Fruit fly (Drosophila melanogaster) whole organism, embryonic: ENCODE measurements around the gene CG34296.
A peak's percentile ranks its signal among the peaks of the same experiment; 100 is the strongest.

Experiments
- Bgb ChIP-seq: fragments of 200-800 bp; sonication (Bioruptor generic); IDR thresholded peaks from 2 replicates; pipeline ENCODE4 v1.3.6; 2022; ENCODE audit warnings: missing biosample characterization, missing genetic modification characterization; ENCODE audit not compliant: partially characterized antibody
- CG10267 ChIP-seq: fragments of 200-800 bp; sonication (Bioruptor generic); optimal IDR thresholded peaks from 2 replicates; lab custom pipeline; 2018; ENCODE audit warnings: missing biosample characterization, mild to moderate bottlenecking, missing genetic modification characterization, moderate library complexity
- CG10274 ChIP-seq: fragments of 200-800 bp; sonication (Bioruptor generic); optimal IDR thresholded peaks from 3 replicates; lab custom pipeline; 2017; ENCODE audit warnings: missing biosample characterization, mild to moderate bottlenecking, missing genetic modification characterization
- CG11085 ChIP-seq: fragments of 200-800 bp; sonication (Bioruptor generic); IDR thresholded peaks from 2 replicates; pipeline ENCODE4 v1.3.6; 2022; ENCODE audit warnings: missing biosample characterization, missing genetic modification characterization
- CG13296 ChIP-seq: fragments of 200-800 bp; sonication (Bioruptor generic); optimal IDR thresholded peaks from 3 replicates; lab custom pipeline; 2018; ENCODE audit warnings: missing biosample characterization, mild to moderate bottlenecking, missing genetic modification characterization
- CG14050 ChIP-seq: fragments of 200-800 bp; sonication (Bioruptor generic); IDR thresholded peaks from 3 replicates; pipeline ENCODE4 v1.3.6; 2022; ENCODE audit warnings: missing biosample characterization, missing genetic modification characterization
- CG15073 ChIP-seq: fragments of 200-800 bp; sonication (Bioruptor generic); optimal IDR thresholded peaks from 2 replicates; lab custom pipeline; 2016; ENCODE audit warnings: missing biosample characterization, missing genetic modification characterization
- CG15601 ChIP-seq: fragments of 200-800 bp; sonication (Bioruptor generic); optimal IDR thresholded peaks from 3 replicates; lab custom pipeline; 2019; ENCODE audit warnings: missing biosample characterization, mild to moderate bottlenecking, missing genetic modification characterization, moderate library complexity
- CG1647 ChIP-seq: fragments of 200-800 bp; sonication (Bioruptor generic); optimal IDR thresholded peaks from 3 replicates; lab custom pipeline; 2016; ENCODE audit warnings: missing biosample characterization, missing genetic modification characterization
- CG17802 ChIP-seq: fragments of 200-800 bp; sonication (Bioruptor generic); optimal IDR thresholded peaks from 2 replicates; lab custom pipeline; 2018; ENCODE audit warnings: missing biosample characterization, mild to moderate bottlenecking, missing genetic modification characterization, moderate library complexity
- CG17829 ChIP-seq: fragments of 200-800 bp; optimal IDR thresholded peaks from 2 replicates; lab custom pipeline; 2019; ENCODE audit warnings: missing biosample characterization, mild to moderate bottlenecking, missing genetic modification characterization, moderate library complexity
- CG2120 ChIP-seq: fragments of 200-800 bp; sonication (Bioruptor generic); optimal IDR thresholded peaks from 3 replicates; lab custom pipeline; 2016; ENCODE audit warnings: missing biosample characterization, missing genetic modification characterization
- CG2199 ChIP-seq: fragments of 200-800 bp; sonication (Bioruptor generic); IDR thresholded peaks from 3 replicates; pipeline ENCODE4 v1.3.6; 2022; ENCODE audit warnings: missing biosample characterization, missing genetic modification characterization
- CG32767 ChIP-seq: fragments of 200-800 bp; sonication (Bioruptor generic); IDR thresholded peaks from 2 replicates; pipeline ENCODE4 v1.3.6; 2022; ENCODE audit warnings: missing biosample characterization, missing genetic modification characterization
- CG4404 ChIP-seq: fragments of 200-800 bp; sonication (Bioruptor generic); IDR thresholded peaks from 2 replicates; pipeline ENCODE4 v1.3.6; 2022; ENCODE audit warnings: missing biosample characterization, missing genetic modification characterization
- CG7357 ChIP-seq: fragments of 200-800 bp; sonication (Bioruptor generic); IDR thresholded peaks from 3 replicates; pipeline ENCODE4 v1.3.6; 2022; ENCODE audit warnings: missing biosample characterization, missing genetic modification characterization
- CG9727 ChIP-seq: fragments of 200-800 bp; sonication (Bioruptor generic); optimal IDR thresholded peaks from 3 replicates; lab custom pipeline; 2017; ENCODE audit warnings: missing biosample characterization, mild to moderate bottlenecking, missing genetic modification characterization
- CG9817 ChIP-seq: fragments of 200-800 bp; sonication (Bioruptor generic); optimal IDR thresholded peaks from 2 replicates; lab custom pipeline; 2018; ENCODE audit warnings: missing biosample characterization, mild to moderate bottlenecking, missing genetic modification characterization, moderate library complexity
- Dip2 ChIP-seq: fragments of 200-800 bp; sonication (Bioruptor generic); IDR thresholded peaks from 2 replicates; pipeline ENCODE4 v1.3.6; 2022; ENCODE audit warnings: missing biosample characterization, missing genetic modification characterization
- Dll ChIP-seq: fragments of 200-800 bp; sonication (Bioruptor generic); IDR thresholded peaks from 4 replicates; pipeline ENCODE4 v1.3.6; 2022; ENCODE audit warnings: missing biosample characterization, missing genetic modification characterization; ENCODE audit not compliant: partially characterized antibody
- Hr51 ChIP-seq, 2 experiments: fragments of 200-800 bp; sonication (Bioruptor generic); optimal IDR thresholded peaks; 2 replicates in 1 of 2; 3 replicates in 1 of 2; lab custom pipeline; 2016 to 2018; ENCODE audit warnings: missing biosample characterization in 2 of 2, missing genetic modification characterization in 2 of 2, mild to moderate bottlenecking in 1 of 2, moderate library complexity in 1 of 2
- MTF-1 ChIP-seq: fragments of 200-800 bp; sonication (Bioruptor generic); optimal IDR thresholded peaks from 2 replicates; lab custom pipeline; 2018; ENCODE audit warnings: missing biosample characterization, mild to moderate bottlenecking, missing genetic modification characterization, borderline replicate concordance
- Nf-YB ChIP-seq: fragments of 200-800 bp; sonication (Bioruptor generic); optimal IDR thresholded peaks from 3 replicates; lab custom pipeline; 2019; ENCODE audit warnings: missing biosample characterization, mild to moderate bottlenecking, missing genetic modification characterization, moderate library complexity
- Optix ChIP-seq: fragments of 200-800 bp; sonication (Bioruptor generic); IDR thresholded peaks from 3 replicates; pipeline ENCODE4 v1.3.6; 2022; ENCODE audit warnings: missing biosample characterization, missing genetic modification characterization
- Sin3A ChIP-seq: fragments of >200 bp; optimal IDR thresholded peaks from 2 replicates; lab custom pipeline; 2018
- Stat92E ChIP-seq, 3 experiments: fragments of >200 bp in 2 of 3; fragments of 200-800 bp in 1 of 3; sonication (Bioruptor generic) in 1 of 3; optimal IDR thresholded peaks; 2 replicates each; lab custom pipeline; 2017 to 2019; ENCODE audit warnings: missing biosample characterization in 3 of 3, missing genetic modification characterization in 3 of 3, mild to moderate bottlenecking in 1 of 3, moderate library complexity in 1 of 3
- Xbp1 ChIP-seq: fragments of 200-800 bp; sonication (Bioruptor generic); optimal IDR thresholded peaks from 3 replicates; lab custom pipeline; 2016; ENCODE audit warnings: missing biosample characterization, mild to moderate bottlenecking, missing genetic modification characterization
- abd-A ChIP-seq: fragments of 200-800 bp; sonication (Bioruptor generic); optimal IDR thresholded peaks from 3 replicates; lab custom pipeline; 2019; ENCODE audit warnings: missing biosample characterization, mild to moderate bottlenecking, missing genetic modification characterization, moderate library complexity
- ash1 ChIP-seq: fragments of 200-800 bp; sonication (Bioruptor generic); optimal IDR thresholded peaks from 2 replicates; lab custom pipeline; 2018; ENCODE audit warnings: missing biosample characterization, mild to moderate bottlenecking, missing genetic modification characterization
- bsh ChIP-seq, 2 experiments: fragments of 200-800 bp; sonication (Bioruptor generic); optimal IDR thresholded peaks; 2 replicates each; lab custom pipeline; 2017 to 2018; ENCODE audit warnings: mild to moderate bottlenecking in 2 of 2, missing biosample characterization in 2 of 2, missing genetic modification characterization in 2 of 2, moderate library complexity in 1 of 2
- cato ChIP-seq: fragments of 200-800 bp; sonication (Bioruptor generic); optimal IDR thresholded peaks from 2 replicates; lab custom pipeline; 2016; ENCODE audit warnings: missing biosample characterization, missing genetic modification characterization, borderline replicate concordance
- chinmo ChIP-seq: fragments of 200-800 bp; sonication (Bioruptor generic); IDR thresholded peaks from 4 replicates; pipeline ENCODE4 v1.3.6; 2022; ENCODE audit warnings: missing biosample characterization, missing genetic modification characterization; ENCODE audit not compliant: partially characterized antibody
- chm ChIP-seq: fragments of 200-800 bp; sonication (Bioruptor generic); IDR thresholded peaks from 2 replicates; pipeline ENCODE4 v1.3.6; 2022; ENCODE audit warnings: missing biosample characterization, missing genetic modification characterization
- dmrt99B ChIP-seq: fragments of 200-800 bp; sonication (Bioruptor generic); optimal IDR thresholded peaks from 2 replicates; lab custom pipeline; 2018; ENCODE audit warnings: missing biosample characterization, mild to moderate bottlenecking, missing genetic modification characterization, moderate library complexity
- en ChIP-seq: fragments of 200-800 bp; sonication (Bioruptor generic); optimal IDR thresholded peaks from 2 replicates; lab custom pipeline; 2016; ENCODE audit warnings: missing biosample characterization, missing genetic modification characterization
- gce ChIP-seq: fragments of 200-800 bp; sonication (Bioruptor generic); IDR thresholded peaks from 3 replicates; pipeline ENCODE4 v1.3.6; 2022; ENCODE audit warnings: missing biosample characterization, missing genetic modification characterization
- grau ChIP-seq: fragments of 200-800 bp; optimal IDR thresholded peaks from 3 replicates; lab custom pipeline; 2019; ENCODE audit warnings: missing biosample characterization, mild to moderate bottlenecking, missing genetic modification characterization, moderate library complexity
- gro ChIP-seq: fragments of 200-800 bp; sonication (Bioruptor generic); optimal IDR thresholded peaks from 2 replicates; lab custom pipeline; 2016; ENCODE audit warnings: missing biosample characterization, missing genetic modification characterization
- hkb ChIP-seq, 2 experiments: fragments of 200-800 bp in 1 of 2; fragments of >200 bp in 1 of 2; sonication (Bioruptor generic) in 1 of 2; IDR thresholded peaks in 1 of 2; optimal IDR thresholded peaks in 1 of 2; 2 replicates each; pipeline versions ENCODE4 v1.3.6 to Lab custom; 2017 to 2022; ENCODE audit warnings: missing biosample characterization in 1 of 2, missing genetic modification characterization in 1 of 2
- jing ChIP-seq: fragments of 200-800 bp; sonication (Bioruptor generic); optimal IDR thresholded peaks from 2 replicates; lab custom pipeline; 2018; ENCODE audit warnings: missing biosample characterization, mild to moderate bottlenecking, missing genetic modification characterization
- luna ChIP-seq: fragments of 200-800 bp; sonication (Bioruptor generic); optimal IDR thresholded peaks from 2 replicates; lab custom pipeline; 2016; ENCODE audit warnings: missing biosample characterization, missing genetic modification characterization
- seq ChIP-seq: fragments of 200-800 bp; sonication (Bioruptor generic); IDR thresholded peaks from 2 replicates; pipeline ENCODE4 v1.3.6; 2022; ENCODE audit warnings: missing biosample characterization, missing genetic modification characterization
- sisA ChIP-seq: fragments of 200-800 bp; sonication (Bioruptor generic); IDR thresholded peaks from 2 replicates; pipeline ENCODE4 v1.3.6; 2022; ENCODE audit warnings: missing biosample characterization, missing genetic modification characterization
- slou ChIP-seq: fragments of 200-800 bp; sonication (Bioruptor generic); optimal IDR thresholded peaks from 3 replicates; lab custom pipeline; 2016; ENCODE audit warnings: missing biosample characterization, missing genetic modification characterization
- tna ChIP-seq: fragments of 200-800 bp; sonication (Bioruptor generic); IDR thresholded peaks from 2 replicates; pipeline ENCODE4 v1.3.6; 2022; ENCODE audit warnings: missing biosample characterization, missing genetic modification characterization; ENCODE audit not compliant: partially characterized antibody
- vfl ChIP-seq: fragments of 200-800 bp; sonication (Bioruptor generic); optimal IDR thresholded peaks from 2 replicates; lab custom pipeline; 2016; ENCODE audit warnings: missing biosample characterization, missing genetic modification characterization
- wdn ChIP-seq: fragments of 200-800 bp; sonication (Bioruptor generic); IDR thresholded peaks from 2 replicates; pipeline ENCODE4 v1.3.6; 2022; ENCODE audit warnings: missing biosample characterization, missing genetic modification characterization

Gene CG34296

DNA sequence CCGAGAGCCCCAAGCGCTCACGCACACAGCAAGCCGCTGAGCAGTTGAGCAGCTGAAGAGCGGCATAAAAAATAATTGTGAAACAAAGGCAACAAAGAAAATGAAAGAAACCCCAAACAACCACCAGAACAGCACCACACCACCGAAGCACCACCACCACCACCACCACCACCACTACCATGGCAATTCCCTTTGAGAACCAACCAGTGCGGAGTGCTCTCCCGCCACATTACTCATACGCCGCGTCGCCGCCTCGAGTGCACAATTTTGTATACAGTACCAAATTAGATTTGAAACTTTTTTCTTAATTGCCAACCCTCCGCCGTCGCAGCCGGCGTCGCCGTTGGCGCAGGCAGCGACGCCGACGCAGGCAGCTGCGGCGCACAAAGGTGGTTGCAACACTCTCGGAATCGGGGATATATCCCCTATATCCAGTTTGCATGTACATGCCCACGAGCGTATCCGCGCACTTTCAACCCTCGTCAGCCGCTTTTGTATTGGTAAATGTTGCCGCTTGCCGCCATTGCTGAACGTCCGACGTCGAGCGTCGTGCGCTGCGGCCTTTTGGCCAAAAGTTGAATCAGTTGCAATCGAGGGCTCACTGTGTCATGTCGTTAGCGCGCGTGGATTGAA, 30.2 kb upstream of the CG34296 start, which contains the start of gene dmrt99B (continued):
- TF ChIP-seq grau (tag; lab: Kevin White, UChicago) (peak; percentile 6), CG10267 (tag; lab: Kevin White, UChicago) (no peak), chinmo (GFP tag; lab: Robert Waterston, UW) (0 out of 4 replicates have a peak, but pooled peaks have one; percentile 17), CG9817 (tag; lab: Kevin White, UChicago) (no peak), CG2199 (GFP tag; lab: Robert Waterston, UW) (no peak), Sin3A (lab: Kevin White, UChicago) (no peak), Optix (GFP tag; lab: Robert Waterston, UW) (no peak), cato (GFP tag; lab: Kevin White, UChicago) (no peak), seq (GFP tag; lab: Robert Waterston, UW) (peak; percentile 84; the same call in 1 of the 2 replicates), gro (GFP tag; lab: Kevin White, UChicago) (no peak), CG17829 (tag; lab: Kevin White, UChicago) (no peak), Dll (GFP tag; lab: Robert Waterston, UW) (peak; percentile 38; the same call in 1 of the 4 replicates), CG7357 (GFP tag; lab: Robert Waterston, UW) (no peak), gce (GFP tag; lab: Robert Waterston, UW) (no peak), Bgb (GFP tag; lab: Robert Waterston, UW) (no peak), CG15601 (tag; lab: Kevin White, UChicago) (no peak), CG1647 (GFP tag; lab: Kevin White, UChicago) (no peak), abd-A (tag; lab: Kevin White, UChicago) (no peak), slou (GFP tag; lab: Kevin White, UChicago) (no peak), luna (GFP tag; lab: Kevin White, UChicago) (no peak), Nf-YB (GFP tag; lab: Kevin White, UChicago) (peak; percentile 96), CG2120 (GFP tag; lab: Kevin White, UChicago) (no peak), CG11085 (GFP tag; lab: Robert Waterston, UW) (no peak), ash1 (GFP tag; lab: Kevin White, UChicago) (no peak), CG14050 (GFP tag; lab: Robert Waterston, UW) (no peak), Dip2 (GFP tag; lab: Robert Waterston, UW) (no peak), MTF-1 (GFP tag; lab: Kevin White, UChicago) (no peak), dmrt99B (peak; percentile 57), CG10274 (GFP tag; lab: Kevin White, UChicago) (no peak)
- TF ChIP-seq, all 482 proteins: peak for 17

DNA sequence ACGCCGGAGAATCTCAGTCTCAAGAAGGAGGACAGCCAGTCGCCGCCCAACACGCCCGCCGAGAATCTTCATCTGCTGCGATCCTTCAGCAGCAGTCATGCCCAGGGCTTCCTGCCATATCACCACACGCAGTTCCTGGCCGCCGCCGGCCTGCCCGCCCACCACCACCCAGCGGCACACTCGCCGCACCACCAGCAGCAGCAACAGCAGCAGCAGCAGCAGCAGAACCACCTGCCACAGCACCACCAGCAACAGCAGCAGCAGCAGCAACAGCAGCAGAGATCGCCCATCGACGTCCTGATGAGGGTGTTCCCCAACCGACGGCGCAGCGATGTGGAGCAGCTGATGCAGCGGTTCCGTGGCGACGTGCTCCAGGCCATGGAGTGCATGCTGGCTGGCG, 26.6 kb upstream of the CG34296 start:
- no peak for TF ChIP-seq tna (GFP tag; lab: Robert Waterston, UW)

DNA sequence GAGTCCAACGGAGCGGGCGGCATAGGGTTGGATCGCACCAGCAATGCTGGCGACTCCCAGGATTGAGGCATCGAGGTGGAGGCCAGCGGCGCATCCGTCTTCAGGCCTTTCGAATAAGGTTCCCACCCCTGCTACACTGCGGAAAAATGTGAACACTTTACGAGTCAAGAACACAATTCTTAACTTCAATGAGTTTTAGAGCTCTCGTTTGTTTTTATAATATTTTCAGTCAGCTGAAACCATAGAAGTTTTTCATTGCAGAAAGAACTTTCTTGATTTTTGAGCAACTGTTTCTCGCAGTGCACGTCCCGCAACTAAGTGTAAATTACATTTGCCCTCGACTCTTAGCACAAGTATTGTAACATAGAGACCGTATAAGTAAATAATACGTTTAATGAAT, 26.0 kb upstream of the CG34296 start:
- TF ChIP-seq CG17802, result peak; percentile 21
- peak in 1 of 2 experiments; percentile 32 for TF ChIP-seq bsh (GFP tag; optimal IDR thresholded peaks at IDR 0.05; lab: Kevin White, UChicago)
- no peak for TF ChIP-seq Hr51 (GFP tag; optimal IDR thresholded peaks at IDR 0.05; lab: Kevin White, UChicago)
- TF ChIP-seq jing (GFP tag; lab: Kevin White, UChicago), result no peak
- no peak for TF ChIP-seq CG32767 (GFP tag; lab: Robert Waterston, UW)
- TF ChIP-seq chm (GFP tag; lab: Robert Waterston, UW), result no peak
- TF ChIP-seq CG4404 (GFP tag; lab: Robert Waterston, UW), result peak; percentile 67
- no peak for TF ChIP-seq en (GFP tag; lab: Kevin White, UChicago)
- peak; percentile 23 for TF ChIP-seq Xbp1 (GFP tag; lab: Kevin White, UChicago)
- no peak for TF ChIP-seq wdn (GFP tag; lab: Robert Waterston, UW)
- TF ChIP-seq sisA, result peak; percentile 34
- TF ChIP-seq vfl (GFP tag; lab: Kevin White, UChicago), result no peak
- TF ChIP-seq Stat92E (GFP tag; optimal IDR thresholded peaks at IDR 0.05; lab: Kevin White, UChicago), result no peak
- no peak for TF ChIP-seq CG15073 (GFP tag; lab: Kevin White, UChicago)
- TF ChIP-seq CG13296 (GFP tag; lab: Kevin White, UChicago), result no peak
- no peak for TF ChIP-seq hkb (optimal IDR thresholded peaks at IDR 0.05; lab: Kevin White, UChicago)
- TF ChIP-seq hkb (GFP tag; IDR thresholded peaks at IDR 0.05; lab: Robert Waterston, UW), result no peak
- TF ChIP-seq CG9727, result peak; percentile 59
